Worm (Caenorhabditis elegans) whole organism, L3 larva: ENCODE measurements around the gene npl-4.1.

Experiments
- ama-1 ChIP-seq: fragments of 150-350 bp; optimal IDR thresholded peaks from 2 replicates; lab custom pipeline; 2018
- ceh-16 ChIP-seq: sonication (generic microtip); optimal IDR thresholded peaks from 2 replicates; lab custom pipeline; 2017; ENCODE audit warnings: missing biosample characterization, missing genetic modification characterization
- daf-12 ChIP-seq: fragments of 150-350 bp; optimal IDR thresholded peaks from 2 replicates; lab custom pipeline; 2014; ENCODE audit warnings: missing biosample characterization, missing genetic modification reagents, missing genetic modification characterization
- egl-27 ChIP-seq: sonication (generic microtip); optimal IDR thresholded peaks from 4 replicates; lab custom pipeline; 2017; ENCODE audit warnings: missing biosample characterization, missing genetic modification reagents, missing genetic modification characterization
- elt-2 ChIP-seq: sonication (generic microtip); optimal IDR thresholded peaks from 2 replicates; lab custom pipeline; 2016; ENCODE audit warnings: missing genetic modification reagents, mild to moderate bottlenecking, missing genetic modification characterization, missing compliant biosample characterization
- elt-3 ChIP-seq, 3 experiments: fragments of 150-350 bp in 1 of 3; sonication (generic microtip) in 2 of 3; optimal IDR thresholded peaks; 2 replicates in 2 of 3; 4 replicates in 1 of 3; lab custom pipeline; 2014 to 2017; ENCODE audit warnings: missing biosample characterization in 3 of 3, missing genetic modification characterization in 3 of 3
- fkh-10 ChIP-seq: sonication (generic microtip); optimal IDR thresholded peaks from 2 replicates; lab custom pipeline; 2017; ENCODE audit warnings: missing biosample characterization, missing genetic modification reagents, missing genetic modification characterization
- mdl-1 ChIP-seq: fragments of 150-350 bp; optimal IDR thresholded peaks from 2 replicates; lab custom pipeline; 2014; ENCODE audit warnings: missing biosample characterization, missing genetic modification characterization
- nhr-11 ChIP-seq: fragments of 150-350 bp; optimal IDR thresholded peaks from 2 replicates; lab custom pipeline; 2014; ENCODE audit warnings: missing biosample characterization, missing genetic modification characterization
- nhr-28 ChIP-seq: fragments of 150-350 bp; optimal IDR thresholded peaks from 2 replicates; lab custom pipeline; 2014; ENCODE audit warnings: missing biosample characterization, missing genetic modification characterization
- nhr-76 ChIP-seq: fragments of 150-350 bp; sonication (generic microtip); optimal IDR thresholded peaks from 5 replicates; lab custom pipeline; 2014; ENCODE audit warnings: missing biosample characterization, missing genetic modification characterization
- nhr-77 ChIP-seq: fragments of 150-350 bp; optimal IDR thresholded peaks from 2 replicates; lab custom pipeline; 2014; ENCODE audit warnings: missing biosample characterization, missing genetic modification characterization
- unc-39 ChIP-seq: sonication (generic microtip); optimal IDR thresholded peaks from 4 replicates; lab custom pipeline; 2017; ENCODE audit warnings: missing biosample characterization, missing genetic modification characterization
- zag-1 ChIP-seq: fragments of 150-350 bp; optimal IDR thresholded peaks from 2 replicates; lab custom pipeline; 2014; ENCODE audit warnings: missing biosample characterization, missing genetic modification characterization

- TF ChIP-seq nhr-76 (tag; lab: Kevin White, UChicago) (no peak), ceh-16 (tag; lab: Kevin White, UChicago) (no peak), unc-39 (no peak), nhr-11 (no peak), ama-1 (lab: Kevin White, UChicago) (no peak), nhr-28 (tag; lab: Kevin White, UChicago) (no peak), daf-12 (no peak), elt-2 (tag; lab: Kevin White, UChicago) (no peak), fkh-10 (GFP tag; lab: Kevin White, UChicago) (no peak), mdl-1 (tag; lab: Kevin White, UChicago) (no peak), egl-27 (tag; lab: Kevin White, UChicago) (no peak), zag-1 (no peak), nhr-77 (tag; lab: Kevin White, UChicago) (no peak), elt-3 (tag; optimal IDR thresholded peaks at IDR 0.05; lab: Kevin White, UChicago) (no peak)
Measured at ce11 chrII:5654215-5654614, 23.1 kb downstream of the npl-4.1 start, which contains the start of gene F59E12.1.
